Fruit fly (Drosophila melanogaster): ENCODE measurements around the gene CG31668.

The CG31668 gene

DNA sequence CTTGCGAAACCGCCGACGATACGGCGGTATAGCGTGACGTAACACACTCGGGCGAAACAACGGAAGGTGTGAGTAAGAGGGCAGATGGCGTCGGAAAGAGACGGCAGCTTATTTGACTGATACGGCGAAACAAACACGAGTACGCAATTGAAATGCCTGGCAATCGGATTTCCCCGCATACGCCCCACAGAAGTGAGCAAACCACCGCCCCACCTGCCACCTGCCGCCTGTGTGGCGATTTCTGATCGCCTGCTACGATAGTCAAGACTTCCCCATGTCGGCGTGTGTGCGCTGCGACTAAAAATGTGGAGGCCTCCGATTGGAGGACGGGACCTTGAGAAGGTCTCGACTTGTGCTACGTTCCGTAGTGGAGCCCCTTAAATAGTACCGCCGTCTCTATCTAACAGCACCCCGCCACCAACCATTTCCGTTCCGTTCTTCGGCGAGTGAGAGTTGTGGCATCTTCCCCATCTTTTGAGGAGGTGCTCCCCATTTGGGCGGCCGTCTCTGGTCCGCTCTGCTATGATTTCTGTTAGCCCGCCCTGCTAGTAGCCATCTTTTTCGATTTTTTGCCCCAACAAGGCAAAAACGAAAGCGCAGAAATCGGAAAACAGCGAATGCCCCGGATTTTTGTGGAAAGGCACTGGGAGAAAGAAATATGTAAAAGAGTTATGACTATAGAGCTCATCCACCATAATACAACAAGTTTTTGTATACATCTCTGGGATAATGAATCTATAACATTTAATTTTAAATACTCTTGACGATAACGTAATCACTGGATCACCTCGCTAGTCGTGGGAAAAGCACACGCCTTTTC lies 7.1 kb downstream of the CG31668 start (continued):
- peak; percentile 50 for TF ChIP-seq CG10274 (GFP tag; optimal IDR thresholded peaks at IDR 0.05)
- TF ChIP-seq CG3847 (GFP tag; IDR thresholded peaks at IDR 0.05): no peak
- no peak for TF ChIP-seq ham (GFP tag; IDR thresholded peaks at IDR 0.05)
- peak; percentile 61 for TF ChIP-seq twi (tag; optimal IDR thresholded peaks at IDR 0.05)
- TF ChIP-seq prd (optimal IDR thresholded peaks at IDR 0.05): no peak
- no peak for TF ChIP-seq prd (GFP tag; IDR thresholded peaks at IDR 0.05)
- peak; percentile 85 for TF ChIP-seq D19A (tag; optimal IDR thresholded peaks at IDR 0.05)
- TF ChIP-seq lov (optimal IDR thresholded peaks at IDR 0.05): no peak
- no peak for TF ChIP-seq lov (GFP tag; IDR thresholded peaks at IDR 0.05)
- no peak for TF ChIP-seq CG17328 (GFP tag; IDR thresholded peaks at IDR 0.05)
- peak; percentile 99 for TF ChIP-seq Ets65A (GFP tag)
- TF ChIP-seq CG4820 (GFP tag; optimal IDR thresholded peaks at IDR 0.05): peak; percentile 90
- peak; percentile 65 for TF ChIP-seq CG12104 (GFP tag; optimal IDR thresholded peaks at IDR 0.05)
- no peak for TF ChIP-seq Opbp (GFP tag; IDR thresholded peaks at IDR 0.05; ENCODE audit: partially characterized antibody)
- TF ChIP-seq CG7786 (GFP tag; optimal IDR thresholded peaks at IDR 0.05): peak; percentile 85
- TF ChIP-seq sug (tag; optimal IDR thresholded peaks at IDR 0.05): peak; percentile 94
- peak; percentile 84 for TF ChIP-seq her (GFP tag; optimal IDR thresholded peaks at IDR 0.05)
- TF ChIP-seq zfh2 (GFP tag; optimal IDR thresholded peaks at IDR 0.05): peak; percentile 68
- TF ChIP-seq CG17568 (GFP tag; optimal IDR thresholded peaks at IDR 0.05): peak; percentile 77
- TF ChIP-seq ERR (GFP tag; optimal IDR thresholded peaks at IDR 0.05): peak; percentile 73
- TF ChIP-seq CG2129 (GFP tag; IDR thresholded peaks at IDR 0.05; ENCODE audit: partially characterized antibody): no peak
- peak; percentile 87 for TF ChIP-seq Atf3 (GFP tag; optimal IDR thresholded peaks at IDR 0.05)
- no peak for TF ChIP-seq pzg (GFP tag; optimal IDR thresholded peaks at IDR 0.05)
- no peak for TF ChIP-seq Dll (GFP tag; IDR thresholded peaks at IDR 0.05; ENCODE audit: partially characterized antibody)
- peak; percentile 89 for TF ChIP-seq ind (GFP tag; optimal IDR thresholded peaks at IDR 0.05)
- TF ChIP-seq zen (tag; optimal IDR thresholded peaks at IDR 0.05): peak; percentile 57
- TF ChIP-seq pita (GFP tag; optimal IDR thresholded peaks at IDR 0.05): no peak
- no peak for TF ChIP-seq CG11695 (GFP tag; IDR thresholded peaks at IDR 0.05)
- no peak for TF ChIP-seq CG7928 (GFP tag; optimal IDR thresholded peaks at IDR 0.05)
- TF ChIP-seq Ada2b (GFP tag; IDR thresholded peaks at IDR 0.05): no peak
- TF ChIP-seq scrt (GFP tag; optimal IDR thresholded peaks at IDR 0.05): peak; percentile 75
- peak; percentile 60 for TF ChIP-seq CG31365 (tag; optimal IDR thresholded peaks at IDR 0.05)
- no peak for TF ChIP-seq Dref (GFP tag; IDR thresholded peaks at IDR 0.05)
- TF ChIP-seq aop (GFP tag; IDR thresholded peaks at IDR 0.05): no peak
- TF ChIP-seq Chrac-16 (GFP tag; optimal IDR thresholded peaks at IDR 0.05): peak; percentile 87
- TF ChIP-seq maf-S (GFP tag; optimal IDR thresholded peaks at IDR 0.05): peak; percentile 82
- TF ChIP-seq BtbVII (GFP tag; optimal IDR thresholded peaks at IDR 0.05): peak; percentile 72
- TF ChIP-seq Sry-δ (GFP tag; optimal IDR thresholded peaks at IDR 0.05): peak; percentile 37
- TF ChIP-seq Fer2 (tag; optimal IDR thresholded peaks at IDR 0.05): peak; percentile 11
- peak; percentile 31 for TF ChIP-seq CG7987 (GFP tag; optimal IDR thresholded peaks at IDR 0.05)
- TF ChIP-seq Lim3 (GFP tag; IDR thresholded peaks at IDR 0.05): no peak
- TF ChIP-seq repo (GFP tag; optimal IDR thresholded peaks at IDR 0.05): peak; percentile 82
- TF ChIP-seq CG1832 (GFP tag; optimal IDR thresholded peaks at IDR 0.05): peak; percentile 83
- peak; percentile 72 for TF ChIP-seq run (tag; optimal IDR thresholded peaks at IDR 0.05)
- no peak for TF ChIP-seq CG17361 (GFP tag; IDR thresholded peaks at IDR 0.05)
- TF ChIP-seq CG11696 (GFP tag; IDR thresholded peaks at IDR 0.05): no peak
- no peak for TF ChIP-seq Trl (optimal IDR thresholded peaks at IDR 0.05)
- peak; percentile 90 for TF ChIP-seq Trl (GFP tag; optimal IDR thresholded peaks at IDR 0.05)
- peak; percentile 86 for TF ChIP-seq CG8388 (GFP tag; optimal IDR thresholded peaks at IDR 0.05)
- TF ChIP-seq Dip2 (GFP tag; IDR thresholded peaks at IDR 0.05): no peak
- TF ChIP-seq CG16815 (GFP tag; optimal IDR thresholded peaks at IDR 0.05): peak; percentile 82
